Fruit fly (Drosophila melanogaster) whole organism, embryonic: ENCODE measurements around the gene Noa36.

ENCODE experiments used
- B-H2 ChIP-seq: fragments of 200-800 bp; sonication (Bioruptor generic); optimal IDR thresholded peaks from 2 replicates; lab custom pipeline; 2018; ENCODE audit warnings: missing biosample characterization, mild to moderate bottlenecking, missing genetic modification characterization
- Bteb2 ChIP-seq: fragments of 200-800 bp; sonication (Bioruptor generic); optimal IDR thresholded peaks from 2 replicates; lab custom pipeline; 2016; ENCODE audit warnings: missing biosample characterization, missing genetic modification characterization
- CG10267 ChIP-seq: fragments of 200-800 bp; sonication (Bioruptor generic); optimal IDR thresholded peaks from 2 replicates; lab custom pipeline; 2018; ENCODE audit warnings: missing biosample characterization, mild to moderate bottlenecking, missing genetic modification characterization, moderate library complexity
- CG10543 ChIP-seq: fragments of 200-800 bp; sonication (Bioruptor generic); optimal IDR thresholded peaks from 3 replicates; lab custom pipeline; 2017; ENCODE audit warnings: missing biosample characterization, mild to moderate bottlenecking, missing genetic modification characterization, moderate library complexity
- CG10979 ChIP-seq: fragments of 200-800 bp; sonication (Bioruptor generic); optimal IDR thresholded peaks from 2 replicates; lab custom pipeline; 2018; ENCODE audit warnings: missing biosample characterization, mild to moderate bottlenecking, missing genetic modification characterization, moderate library complexity
- CG11085 ChIP-seq: fragments of 200-800 bp; sonication (Bioruptor generic); IDR thresholded peaks from 2 replicates; pipeline ENCODE4 v1.3.6; 2022; ENCODE audit warnings: missing biosample characterization, missing genetic modification characterization
- CG11723 ChIP-seq: fragments of 200-800 bp; sonication (Bioruptor generic); optimal IDR thresholded peaks from 2 replicates; lab custom pipeline; 2017; ENCODE audit warnings: missing biosample characterization, mild to moderate bottlenecking, missing genetic modification characterization
- CG16815 ChIP-seq: fragments of 200-800 bp; sonication (Bioruptor generic); optimal IDR thresholded peaks from 3 replicates; lab custom pipeline; 2017; ENCODE audit warnings: missing biosample characterization, mild to moderate bottlenecking, missing genetic modification characterization
- CG17186 ChIP-seq: fragments of 200-800 bp; sonication (Bioruptor generic); optimal IDR thresholded peaks from 3 replicates; lab custom pipeline; 2017; ENCODE audit warnings: missing biosample characterization, missing genetic modification reagents, missing genetic modification characterization
- CG17361 ChIP-seq: fragments of 200-800 bp; sonication (Bioruptor generic); IDR thresholded peaks from 3 replicates; pipeline ENCODE4 v1.3.6; 2022; ENCODE audit warnings: missing biosample characterization, missing genetic modification characterization
- CG30020 ChIP-seq: fragments of 200-800 bp; optimal IDR thresholded peaks from 2 replicates; lab custom pipeline; 2019; ENCODE audit warnings: missing biosample characterization, mild to moderate bottlenecking, missing genetic modification characterization, moderate library complexity
- CG31441 ChIP-seq: fragments of 200-800 bp; sonication (Bioruptor generic); IDR thresholded peaks from 2 replicates; pipeline ENCODE4 v1.3.6; 2022; ENCODE audit warnings: missing biosample characterization, missing genetic modification characterization
- CG34376 ChIP-seq: fragments of 200-800 bp; sonication (Bioruptor generic); optimal IDR thresholded peaks from 2 replicates; lab custom pipeline; 2018; ENCODE audit warnings: missing biosample characterization, mild to moderate bottlenecking, missing genetic modification characterization
- CG34422 ChIP-seq: fragments of 200-800 bp; sonication (Bioruptor generic); IDR thresholded peaks from 3 replicates; pipeline ENCODE4 v1.3.6; 2022; ENCODE audit warnings: missing biosample characterization, missing genetic modification characterization
- CG5953 ChIP-seq: fragments of 200-800 bp; sonication (Bioruptor generic); IDR thresholded peaks from 2 replicates; pipeline ENCODE4 v1.3.6; 2022; ENCODE audit warnings: missing biosample characterization, missing genetic modification characterization
- CG6654 ChIP-seq: fragments of 200-800 bp; sonication (Bioruptor generic); optimal IDR thresholded peaks from 2 replicates; lab custom pipeline; 2017; ENCODE audit warnings: missing biosample characterization, mild to moderate bottlenecking, missing genetic modification characterization
- CG6791 ChIP-seq: fragments of 200-800 bp; sonication (Bioruptor generic); IDR thresholded peaks from 3 replicates; pipeline ENCODE4 v1.3.6; 2022; ENCODE audit warnings: missing biosample characterization, missing genetic modification characterization; ENCODE audit not compliant: partially characterized antibody
- CG6813 ChIP-seq: fragments of 200-800 bp; sonication (Bioruptor generic); optimal IDR thresholded peaks from 2 replicates; lab custom pipeline; 2017; ENCODE audit warnings: missing biosample characterization, missing genetic modification characterization, mild to moderate bottlenecking, moderate library complexity, missing genetic modification reagents
- CG7372 ChIP-seq: fragments of 200-800 bp; sonication (Bioruptor generic); IDR thresholded peaks from 2 replicates; pipeline ENCODE4 v1.3.6; 2022; ENCODE audit warnings: missing biosample characterization, missing genetic modification characterization
- CG8359 ChIP-seq: fragments of 200-800 bp; sonication (Bioruptor generic); optimal IDR thresholded peaks from 2 replicates; lab custom pipeline; 2017; ENCODE audit warnings: missing biosample characterization, mild to moderate bottlenecking, missing genetic modification characterization, borderline replicate concordance
- CG8478 ChIP-seq: fragments of >200 bp; optimal IDR thresholded peaks from 2 replicates; lab custom pipeline; 2018
- CG9797 ChIP-seq: fragments of 200-800 bp; sonication (Bioruptor generic); optimal IDR thresholded peaks from 3 replicates; lab custom pipeline; 2018; ENCODE audit warnings: missing biosample characterization, mild to moderate bottlenecking, missing genetic modification characterization
- Gug ChIP-seq: fragments of 200-800 bp; sonication (Bioruptor generic); IDR thresholded peaks from 4 replicates; pipeline ENCODE4 v1.3.6; 2022; ENCODE audit warnings: missing biosample characterization, missing genetic modification characterization
- HLH3B ChIP-seq: fragments of 200-800 bp; sonication (Bioruptor generic); IDR thresholded peaks from 2 replicates; pipeline ENCODE4 v1.3.6; 2022; ENCODE audit warnings: missing biosample characterization, missing genetic modification characterization
- HmgZ ChIP-seq: fragments of 200-800 bp; sonication (Bioruptor generic); optimal IDR thresholded peaks from 2 replicates; lab custom pipeline; 2018; ENCODE audit warnings: missing biosample characterization, mild to moderate bottlenecking, missing genetic modification characterization
- Hsf ChIP-seq: fragments of 200-800 bp; sonication (Bioruptor generic); optimal IDR thresholded peaks from 3 replicates; lab custom pipeline; 2016; ENCODE audit warnings: missing biosample characterization, missing genetic modification characterization
- Jarid2 ChIP-seq: fragments of 200-800 bp; sonication (Bioruptor generic); optimal IDR thresholded peaks from 3 replicates; lab custom pipeline; 2017; ENCODE audit warnings: mild to moderate bottlenecking, missing biosample characterization, missing genetic modification reagents, missing genetic modification characterization
- Lim3 ChIP-seq: fragments of 200-800 bp; sonication (Bioruptor generic); IDR thresholded peaks from 2 replicates; pipeline ENCODE4 v1.3.6; 2022; ENCODE audit warnings: missing biosample characterization, missing genetic modification characterization
- NC2β ChIP-seq: fragments of 200-800 bp; sonication (Bioruptor generic); optimal IDR thresholded peaks from 2 replicates; lab custom pipeline; 2016; ENCODE audit warnings: missing biosample characterization, missing genetic modification characterization
- NFAT ChIP-seq: fragments of 200-800 bp; sonication (Bioruptor generic); IDR thresholded peaks from 2 replicates; pipeline ENCODE4 v1.3.6; 2022; ENCODE audit warnings: missing biosample characterization, missing genetic modification characterization
- Neu2 ChIP-seq: fragments of 200-800 bp; sonication (Bioruptor generic); optimal IDR thresholded peaks from 3 replicates; lab custom pipeline; 2016; ENCODE audit warnings: missing biosample characterization, missing genetic modification characterization, borderline replicate concordance
- Xbp1 ChIP-seq: fragments of 200-800 bp; sonication (Bioruptor generic); optimal IDR thresholded peaks from 3 replicates; lab custom pipeline; 2016; ENCODE audit warnings: missing biosample characterization, mild to moderate bottlenecking, missing genetic modification characterization
- abd-A ChIP-seq: fragments of 200-800 bp; sonication (Bioruptor generic); optimal IDR thresholded peaks from 3 replicates; lab custom pipeline; 2019; ENCODE audit warnings: missing biosample characterization, mild to moderate bottlenecking, missing genetic modification characterization, moderate library complexity
- chm ChIP-seq: fragments of 200-800 bp; sonication (Bioruptor generic); IDR thresholded peaks from 2 replicates; pipeline ENCODE4 v1.3.6; 2022; ENCODE audit warnings: missing biosample characterization, missing genetic modification characterization
- disco-r ChIP-seq: fragments of 200-800 bp; sonication (Bioruptor generic); optimal IDR thresholded peaks from 2 replicates; lab custom pipeline; 2016; ENCODE audit warnings: missing biosample characterization, missing genetic modification characterization
- exex ChIP-seq: fragments of 200-800 bp; sonication (Bioruptor generic); optimal IDR thresholded peaks from 4 replicates; lab custom pipeline; 2018; ENCODE audit warnings: missing biosample characterization, mild to moderate bottlenecking, missing genetic modification characterization, moderate library complexity
- fru ChIP-seq: fragments of >200 bp; optimal IDR thresholded peaks from 2 replicates; lab custom pipeline; 2017
- fu2 ChIP-seq: fragments of 200-800 bp; sonication (Bioruptor generic); optimal IDR thresholded peaks from 2 replicates; lab custom pipeline; 2016; ENCODE audit warnings: missing biosample characterization, missing genetic modification characterization
- jing ChIP-seq: fragments of 200-800 bp; sonication (Bioruptor generic); optimal IDR thresholded peaks from 2 replicates; lab custom pipeline; 2018; ENCODE audit warnings: missing biosample characterization, mild to moderate bottlenecking, missing genetic modification characterization
- lov ChIP-seq, 2 experiments: fragments of 200-800 bp in 1 of 2; fragments of >200 bp in 1 of 2; sonication (Bioruptor generic) in 1 of 2; IDR thresholded peaks in 1 of 2; optimal IDR thresholded peaks in 1 of 2; 2 replicates in 1 of 2; 3 replicates in 1 of 2; pipeline versions ENCODE4 v1.3.6 to Lab custom; 2017 to 2022; ENCODE audit warnings: missing biosample characterization in 1 of 2, missing genetic modification characterization in 1 of 2
- mld ChIP-seq: fragments of 200-800 bp; sonication (Bioruptor generic); IDR thresholded peaks from 3 replicates; pipeline ENCODE4 v1.3.6; 2022; ENCODE audit warnings: missing biosample characterization, missing genetic modification characterization; ENCODE audit not compliant: partially characterized antibody
- oc ChIP-seq: fragments of 200-800 bp; sonication (Bioruptor generic); optimal IDR thresholded peaks from 2 replicates; lab custom pipeline; 2018; ENCODE audit warnings: missing biosample characterization, mild to moderate bottlenecking, missing genetic modification characterization, moderate library complexity
- phol ChIP-seq: fragments of 200-800 bp; sonication (Bioruptor generic); optimal IDR thresholded peaks from 3 replicates; lab custom pipeline; 2018; ENCODE audit warnings: missing biosample characterization, mild to moderate bottlenecking, missing genetic modification characterization, moderate library complexity
- pros ChIP-seq: fragments of 200-800 bp; sonication (Bioruptor generic); optimal IDR thresholded peaks from 3 replicates; lab custom pipeline; 2019; ENCODE audit warnings: missing biosample characterization, mild to moderate bottlenecking, missing genetic modification characterization, moderate library complexity
- repo ChIP-seq: fragments of 200-800 bp; sonication (Bioruptor generic); optimal IDR thresholded peaks from 2 replicates; lab custom pipeline; 2016; ENCODE audit warnings: missing biosample characterization, missing genetic modification characterization
- rib ChIP-seq: fragments of 200-800 bp; sonication (Bioruptor generic); IDR thresholded peaks from 2 replicates; pipeline ENCODE4 v1.3.6; 2022; ENCODE audit warnings: missing biosample characterization, missing genetic modification characterization
- shn ChIP-seq: fragments of 200-800 bp; sonication (Bioruptor generic); optimal IDR thresholded peaks from 3 replicates; lab custom pipeline; 2016; ENCODE audit warnings: missing biosample characterization, missing genetic modification characterization
- tna ChIP-seq: fragments of 200-800 bp; sonication (Bioruptor generic); IDR thresholded peaks from 2 replicates; pipeline ENCODE4 v1.3.6; 2022; ENCODE audit warnings: missing biosample characterization, missing genetic modification characterization; ENCODE audit not compliant: partially characterized antibody
- vfl ChIP-seq: fragments of 200-800 bp; sonication (Bioruptor generic); optimal IDR thresholded peaks from 2 replicates; lab custom pipeline; 2016; ENCODE audit warnings: missing biosample characterization, missing genetic modification characterization
- vvl ChIP-seq: fragments of 200-800 bp; sonication (Bioruptor generic); IDR thresholded peaks from 2 replicates; pipeline ENCODE4 v1.3.6; 2022; ENCODE audit warnings: missing biosample characterization, missing genetic modification characterization
- wek ChIP-seq: fragments of 200-800 bp; sonication (Bioruptor generic); optimal IDR thresholded peaks from 3 replicates; lab custom pipeline; 2018; ENCODE audit warnings: missing biosample characterization, mild to moderate bottlenecking, missing genetic modification characterization, moderate library complexity

Gene Noa36

DNA sequence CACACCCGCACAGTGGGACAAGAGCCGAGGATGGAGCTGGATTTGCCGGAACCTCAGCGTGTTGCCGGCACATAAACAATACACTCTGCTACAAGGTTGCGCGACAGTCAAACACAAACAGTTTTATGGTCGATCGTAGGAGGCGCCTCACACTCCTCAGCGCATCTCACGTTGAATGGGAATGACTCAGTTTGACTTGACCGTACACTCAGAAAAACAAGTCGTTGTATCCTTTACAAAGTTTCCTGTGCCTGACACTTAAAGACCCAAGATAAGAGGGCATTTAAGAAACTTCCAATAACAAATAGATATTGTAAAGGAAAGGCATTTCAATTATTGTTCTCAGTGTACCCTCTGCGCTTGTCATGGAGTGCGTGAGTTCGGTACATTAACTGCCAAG, 32.7 kb upstream of the Noa36 start (continued):
- no peak for TF ChIP-seq mld (GFP tag; lab: Robert Waterston, UW)
- TF ChIP-seq CG5953 (GFP tag; lab: Robert Waterston, UW), result no peak
- no peak for TF ChIP-seq fru (lab: Kevin White, UChicago)
- TF ChIP-seq B-H2, result no peak
- peak; percentile 64 for TF ChIP-seq CG10979 (tag; lab: Kevin White, UChicago)
- TF ChIP-seq CG17361 (GFP tag; lab: Robert Waterston, UW), result peak; percentile 49; the same call in 2 of the 3 replicates
- TF ChIP-seq jing (GFP tag; lab: Kevin White, UChicago), result peak; percentile 14
- TF ChIP-seq shn (GFP tag; lab: Kevin White, UChicago), result no peak
- TF ChIP-seq CG17186 (GFP tag; lab: Kevin White, UChicago), result no peak
- no peak for TF ChIP-seq lov (optimal IDR thresholded peaks at IDR 0.05; lab: Kevin White, UChicago)
- TF ChIP-seq lov (GFP tag; IDR thresholded peaks at IDR 0.05; lab: Robert Waterston, UW), result no peak
- TF ChIP-seq fu2, result no peak
- TF ChIP-seq CG16815 (GFP tag; lab: Kevin White, UChicago), result peak; percentile 37
- TF ChIP-seq vvl (GFP tag; lab: Robert Waterston, UW), result peak; percentile 41; the same call in 1 of the 2 replicates
- TF ChIP-seq CG6654 (GFP tag; lab: Kevin White, UChicago), result peak; percentile 9
- TF ChIP-seq HmgZ (tag; lab: Kevin White, UChicago), result no peak
- no peak for TF ChIP-seq CG10543 (GFP tag; lab: Kevin White, UChicago)
- peak; percentile 13 for TF ChIP-seq repo (GFP tag; lab: Kevin White, UChicago)
- TF ChIP-seq Hsf (GFP tag; lab: Kevin White, UChicago), result peak; percentile 52
- no peak for TF ChIP-seq CG9797 (GFP tag; lab: Kevin White, UChicago)
- peak; percentile 30; the same call in 1 of the 3 replicates for TF ChIP-seq CG34422
- no peak for TF ChIP-seq abd-A
- no peak for TF ChIP-seq exex (tag; lab: Kevin White, UChicago)
- TF ChIP-seq CG8478 (lab: Kevin White, UChicago), result no peak
- peak; percentile 53; the same call in 3 of the 4 replicates for TF ChIP-seq Gug (GFP tag; lab: Robert Waterston, UW)
- TF ChIP-seq tna, result no peak
- no peak for TF ChIP-seq rib (GFP tag; lab: Robert Waterston, UW)
- TF ChIP-seq oc (tag; lab: Kevin White, UChicago), result no peak
- TF ChIP-seq CG34376 (GFP tag; lab: Kevin White, UChicago), result no peak
- TF ChIP-seq Neu2, result peak; percentile 45
- TF ChIP-seq CG11085, result no peak
- TF ChIP-seq chm, result no peak; the same call in 1 of the 2 replicates
- peak; percentile 48; the same call in 1 of the 2 replicates for TF ChIP-seq CG31441 (GFP tag; lab: Robert Waterston, UW)
- TF ChIP-seq CG8359, result no peak
- no peak for TF ChIP-seq pros (GFP tag; lab: Kevin White, UChicago)
- peak; percentile 26 for TF ChIP-seq NC2β (GFP tag; lab: Kevin White, UChicago)
- TF ChIP-seq CG7372, result 0 out of 2 replicates have a peak, but pooled peaks have one; percentile 27
- TF ChIP-seq Xbp1 (GFP tag; lab: Kevin White, UChicago), result peak; percentile 47
- peak; percentile 44 for TF ChIP-seq CG10267 (tag; lab: Kevin White, UChicago)
- peak; percentile 6 for TF ChIP-seq CG6813 (GFP tag; lab: Kevin White, UChicago)
- no peak for TF ChIP-seq CG30020 (tag; lab: Kevin White, UChicago)
- TF ChIP-seq vfl (GFP tag; lab: Kevin White, UChicago), result peak; percentile 29
- no peak for TF ChIP-seq NFAT (GFP tag; lab: Robert Waterston, UW)
- TF ChIP-seq Bteb2 (GFP tag; lab: Kevin White, UChicago), result peak; percentile 26
- TF ChIP-seq Lim3 (GFP tag; lab: Robert Waterston, UW), result no peak
- TF ChIP-seq Jarid2 (GFP tag; lab: Kevin White, UChicago), result peak; percentile 3
- peak; percentile 64 for TF ChIP-seq phol (tag; lab: Kevin White, UChicago)
- TF ChIP-seq CG11723 (GFP tag; lab: Kevin White, UChicago), result peak; percentile 44
- peak; percentile 59; the same call in 1 of the 2 replicates for TF ChIP-seq HLH3B (GFP tag; lab: Robert Waterston, UW)
- no peak for TF ChIP-seq wek
- no peak for TF ChIP-seq CG6791 (GFP tag; lab: Robert Waterston, UW)
- peak; percentile 24 for TF ChIP-seq disco-r
